Worm (Caenorhabditis elegans): ENCODE measurements around the gene cyb-2.1.

Gene cyb-2.1

ce11 chrIV:11025941-11026340 is 40.2 kb downstream of the cyb-2.1 start (continued):
- TF ChIP-seq B0019.2 (GFP tag; conservative IDR thresholded peaks at IDR 0.05) (peak; percentile 68), zfh-2 (GFP tag; conservative IDR thresholded peaks at IDR 0.05) (no peak; the same call in 1 of the 2 replicates), ceh-79 (tag; optimal IDR thresholded peaks at IDR 0.05) (peak; percentile 93), pha-4 (tag; optimal IDR thresholded peaks at IDR 0.05) (no peak), lin-35 (GFP tag; optimal IDR thresholded peaks at IDR 0.05) (no peak), gei-17 (GFP tag; optimal IDR thresholded peaks at IDR 0.05) (peak; percentile 29), rcor-1 (GFP tag; IDR thresholded peaks at IDR 0.05) (peak; percentile 79), atf-7 (tag; optimal IDR thresholded peaks at IDR 0.05) (peak; percentile 77), madf-6 (GFP tag; IDR thresholded peaks at IDR 0.05) (peak; percentile 80), ztf-25 (GFP tag; IDR thresholded peaks at IDR 0.05) (peak; percentile 96), let-607 (tag; optimal IDR thresholded peaks at IDR 0.05) (peak in 1 of 2 experiments; percentile 55), ccch-3 (GFP tag; optimal IDR thresholded peaks at IDR 0.05) (no peak), hlh-12 (tag; optimal IDR thresholded peaks at IDR 0.05) (peak; percentile 81), ztf-3 (GFP tag; optimal IDR thresholded peaks at IDR 0.05) (peak; percentile 29), mes-4 (tag; optimal IDR thresholded peaks at IDR 0.05) (peak; percentile 92), lir-1 (GFP tag; conservative IDR thresholded peaks at IDR 0.05) (peak; percentile 63; the same call in 1 of the 2 replicates), egl-18 (GFP tag; IDR thresholded peaks at IDR 0.05) (0 out of 2 replicates have a peak, but pooled peaks have one; percentile 77), hrde-1 (tag; optimal IDR thresholded peaks at IDR 0.05; ENCODE audit: borderline replicate concordance) (peak; percentile 95), madf-8 (GFP tag; conservative IDR thresholded peaks at IDR 0.05) (peak; percentile 55; the same call in 1 of the 2 replicates), F57C9.4 (tag; optimal IDR thresholded peaks at IDR 0.05) (peak; percentile 82), nfya-2 (GFP tag; IDR thresholded peaks at IDR 0.05) (no peak), Y67H2A.10 (GFP tag; conservative IDR thresholded peaks at IDR 0.05) (no peak), ZK185.1 (tag; optimal IDR thresholded peaks at IDR 0.05; ENCODE audit: poor library complexity, severe bottlenecking) (peak; percentile 88), B0035.1 (tag; optimal IDR thresholded peaks at IDR 0.05) (peak; percentile 84), ceh-27 (GFP tag; optimal IDR thresholded peaks at IDR 0.05) (peak; percentile 85), athp-1 (tag; optimal IDR thresholded peaks at IDR 0.05) (peak; percentile 93), ceh-58 (GFP tag; IDR thresholded peaks at IDR 0.05) (peak; percentile 96; the same call in 1 of the 2 replicates), let-526 (GFP tag; IDR thresholded peaks at IDR 0.05) (peak; percentile 85), akir-1 (GFP tag; optimal IDR thresholded peaks at IDR 0.05) (peak; percentile 60), attf-6 (GFP tag; IDR thresholded peaks at IDR 0.05) (peak; percentile 77), F39B2.1 (GFP tag; IDR thresholded peaks at IDR 0.05) (no peak), hmg-20 (GFP tag; IDR thresholded peaks at IDR 0.05) (peak; percentile 73), ets-4 (GFP tag; optimal IDR thresholded peaks at IDR 0.05) (peak; percentile 62), madf-10 (tag; optimal IDR thresholded peaks at IDR 0.05) (peak; percentile 73)

- TF ChIP-seq mcd-1 (GFP tag; IDR thresholded peaks at IDR 0.05) (no peak), nfya-2 (GFP tag; IDR thresholded peaks at IDR 0.05) (no peak), lsy-27 (tag; optimal IDR thresholded peaks at IDR 0.05; ENCODE audit: borderline replicate concordance, insufficient read depth) (no peak), lin-54 (GFP tag; optimal IDR thresholded peaks at IDR 0.05) (no peak), madf-3 (GFP tag; IDR thresholded peaks at IDR 0.05) (0 out of 2 replicates have a peak, but pooled peaks have one; percentile 6), atf-7 (tag; optimal IDR thresholded peaks at IDR 0.05) (no peak), somi-1 (GFP tag; optimal IDR thresholded peaks at IDR 0.05) (no peak), ceh-27 (GFP tag; optimal IDR thresholded peaks at IDR 0.05) (peak; percentile 17), tlf-1 (GFP tag; optimal IDR thresholded peaks at IDR 0.05) (no peak), ets-4 (GFP tag; optimal IDR thresholded peaks at IDR 0.05) (peak; percentile 29), cebp-1 (GFP tag; IDR thresholded peaks at IDR 0.05) (no peak), cebp-1 (tag; optimal IDR thresholded peaks at IDR 0.05) (no peak), ztf-18 (tag; optimal IDR thresholded peaks at IDR 0.05) (no peak), nfyb-1 (GFP tag; IDR thresholded peaks at IDR 0.05) (peak; percentile 74), lin-35 (GFP tag; optimal IDR thresholded peaks at IDR 0.05) (no peak), aptf-2 (GFP tag; conservative IDR thresholded peaks at IDR 0.05) (no peak), lag-1 (GFP tag; IDR thresholded peaks at IDR 0.05) (no peak), hsf-1 (GFP tag; IDR thresholded peaks at IDR 0.05) (peak; percentile 13; the same call in 1 of the 2 replicates), F52B5.7 (tag; optimal IDR thresholded peaks at IDR 0.05) (no peak)
Measured at ce11 chrIV:11026648-11027047, 40.9 kb downstream of the cyb-2.1 start.
